Worm (Caenorhabditis elegans) whole organism, early embryonic: Measurements from ENCODE around the gene Y45G5AM.7.

Experiments
- aly-1 ChIP-seq: sonication (generic microtip); optimal IDR thresholded peaks from 2 replicates; lab custom pipeline; 2016; ENCODE audit warnings: missing genetic modification characterization, missing compliant biosample characterization
- ama-1 ChIP-seq: fragments of 150-350 bp; optimal IDR thresholded peaks from 2 replicates; lab custom pipeline; 2014
- flt-1 ChIP-seq: fragments of 200-800 bp; sonication (Bioruptor generic); IDR thresholded peaks from 2 replicates; pipeline ENCODE4 v1.3.6; 2022; ENCODE audit warnings: missing genetic modification characterization, missing compliant biosample characterization
- scrt-1 ChIP-seq: fragments of 200-800 bp; sonication (Bioruptor generic); IDR thresholded peaks from 2 replicates; pipeline ENCODE4 v1.3.6; 2022; ENCODE audit warnings: missing genetic modification characterization, missing compliant biosample characterization

ce11 chrV:4120629-4121028 is 49.4 kb downstream of the Y45G5AM.7 start, which contains the start of gene T05B4.10:
- TF ChIP-seq flt-1: no peak
- TF ChIP-seq ama-1 (lab: Kevin White, UChicago): no peak
- TF ChIP-seq aly-1 (tag; lab: Kevin White, UChicago): no peak
- TF ChIP-seq scrt-1 (GFP tag; lab: Robert Waterston, UW): no peak
